Worm (Caenorhabditis elegans) whole organism, L2 larva: ENCODE measurements around the gene toca-1.

Source experiments
- ama-1 ChIP-seq: fragments of 150-350 bp; optimal IDR thresholded peaks from 2 replicates; lab custom pipeline; 2018; ENCODE audit warnings: inconsistent platforms
- gmeb-1 ChIP-seq: fragments of 150-350 bp; optimal IDR thresholded peaks from 2 replicates; lab custom pipeline; 2014; ENCODE audit warnings: missing biosample characterization, missing genetic modification characterization
- lsy-2 ChIP-seq, 2 experiments: fragments of 150-350 bp in 1 of 2; sonication (generic microtip) in 1 of 2; optimal IDR thresholded peaks; 2 replicates each; lab custom pipeline; 2014 to 2017; ENCODE audit warnings: missing biosample characterization in 2 of 2, missing genetic modification characterization in 2 of 2
- nhr-25 ChIP-seq: fragments of 150-350 bp; sonication (generic microtip); optimal IDR thresholded peaks from 3 replicates; lab custom pipeline; 2014; ENCODE audit warnings: missing biosample characterization, missing genetic modification characterization

DNA sequence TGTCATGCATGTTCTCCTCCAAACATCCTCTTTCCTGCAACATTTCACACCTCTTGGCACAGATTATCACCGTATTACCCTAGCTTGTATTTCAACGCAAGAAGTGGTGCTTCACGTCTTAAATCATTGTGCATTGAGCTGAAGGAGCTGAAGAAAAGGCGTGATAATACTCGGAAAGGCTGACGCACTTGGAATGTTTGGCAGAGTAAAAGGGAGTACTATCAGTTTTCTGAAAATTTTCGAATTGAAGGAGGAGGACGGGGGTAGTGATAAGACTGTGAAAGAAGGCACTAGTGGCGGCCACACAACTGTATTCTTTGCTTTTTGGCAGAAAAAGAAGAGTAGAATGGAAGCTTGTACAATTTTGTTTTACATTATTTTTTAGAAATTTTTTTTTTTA, 22.1 kb upstream of the toca-1 start:
- no peak for TF ChIP-seq gmeb-1 (tag; lab: Kevin White, UChicago)
- no peak for TF ChIP-seq lsy-2 (tag; optimal IDR thresholded peaks at IDR 0.05; lab: Kevin White, UChicago)
- TF ChIP-seq nhr-25 (tag; lab: Kevin White, UChicago): no peak
- TF ChIP-seq ama-1 (lab: Kevin White, UChicago): no peak
